Worm (Caenorhabditis elegans) whole organism, L2 larva: ENCODE results near the gene fbxc-20.

Experiments used
- C34F6.9 ChIP-seq: fragments of 150-350 bp; optimal IDR thresholded peaks from 2 replicates; lab custom pipeline; 2014; ENCODE audit warnings: missing biosample characterization, missing genetic modification characterization
- F13H6.1 ChIP-seq: sonication (generic microtip); optimal IDR thresholded peaks from 2 replicates; lab custom pipeline; 2016; ENCODE audit warnings: missing genetic modification characterization, missing compliant biosample characterization
- Y55F3AM.14 ChIP-seq: fragments of 200-800 bp; sonication (Bioruptor generic); optimal IDR thresholded peaks from 2 replicates; lab custom pipeline; 2018; ENCODE audit warnings: mild to moderate bottlenecking, missing genetic modification characterization, missing compliant biosample characterization
- alr-1 ChIP-seq: fragments of 150-350 bp; optimal IDR thresholded peaks from 2 replicates; lab custom pipeline; 2014; ENCODE audit warnings: missing biosample characterization, missing genetic modification characterization
- aly-2 ChIP-seq: fragments of 150-350 bp; optimal IDR thresholded peaks from 2 replicates; lab custom pipeline; 2014; ENCODE audit warnings: missing biosample characterization, missing genetic modification characterization
- ama-1 ChIP-seq: fragments of 150-350 bp; optimal IDR thresholded peaks from 2 replicates; lab custom pipeline; 2018; ENCODE audit warnings: inconsistent platforms
- ceh-16 ChIP-seq: fragments of 150-350 bp; optimal IDR thresholded peaks from 2 replicates; lab custom pipeline; 2014; ENCODE audit warnings: missing biosample characterization, missing genetic modification characterization
- ceh-82 ChIP-seq: fragments of 150-350 bp; optimal IDR thresholded peaks from 2 replicates; lab custom pipeline; 2014; ENCODE audit warnings: missing biosample characterization, missing genetic modification characterization
- crh-2 ChIP-seq: sonication (generic microtip); optimal IDR thresholded peaks from 2 replicates; lab custom pipeline; 2017; ENCODE audit warnings: missing biosample characterization, missing genetic modification characterization
- gmeb-1 ChIP-seq: fragments of 150-350 bp; optimal IDR thresholded peaks from 2 replicates; lab custom pipeline; 2014; ENCODE audit warnings: missing biosample characterization, missing genetic modification characterization
- lin-13 ChIP-seq: fragments of 150-350 bp; optimal IDR thresholded peaks from 2 replicates; lab custom pipeline; 2014; ENCODE audit warnings: missing biosample characterization, missing genetic modification reagents, missing genetic modification characterization
- lin-39 ChIP-seq: fragments of 150-350 bp; optimal IDR thresholded peaks from 2 replicates; lab custom pipeline; 2014; ENCODE audit warnings: missing biosample characterization, missing genetic modification reagents, missing genetic modification characterization
- lsy-2 ChIP-seq, 2 experiments: fragments of 150-350 bp in 1 of 2; sonication (generic microtip) in 1 of 2; optimal IDR thresholded peaks; 2 replicates each; lab custom pipeline; 2014 to 2017; ENCODE audit warnings: missing biosample characterization in 2 of 2, missing genetic modification characterization in 2 of 2
- mab-5 ChIP-seq: fragments of 150-350 bp; optimal IDR thresholded peaks from 2 replicates; lab custom pipeline; 2014; ENCODE audit warnings: missing biosample characterization, missing genetic modification characterization
- mbf-1 ChIP-seq: sonication (generic microtip); optimal IDR thresholded peaks from 2 replicates; lab custom pipeline; 2017; ENCODE audit warnings: missing biosample characterization, missing genetic modification characterization
- mdl-1 ChIP-seq, 2 experiments: fragments of 150-350 bp in 1 of 2; sonication (generic microtip) in 1 of 2; optimal IDR thresholded peaks; 2 replicates each; lab custom pipeline; 2017; ENCODE audit warnings: missing biosample characterization in 2 of 2, missing genetic modification characterization in 2 of 2
- nhr-10 ChIP-seq: sonication (generic microtip); optimal IDR thresholded peaks from 2 replicates; lab custom pipeline; 2017; ENCODE audit warnings: missing biosample characterization, missing genetic modification characterization
- nhr-11 ChIP-seq: fragments of 150-350 bp; optimal IDR thresholded peaks from 2 replicates; lab custom pipeline; 2014; ENCODE audit warnings: missing biosample characterization, missing genetic modification characterization
- nhr-12 ChIP-seq: fragments of 150-350 bp; optimal IDR thresholded peaks from 2 replicates; lab custom pipeline; 2014; ENCODE audit warnings: missing biosample characterization, missing genetic modification characterization
- nhr-129 ChIP-seq: fragments of 150-350 bp; optimal IDR thresholded peaks from 2 replicates; lab custom pipeline; 2014; ENCODE audit warnings: missing biosample characterization, missing genetic modification characterization
- nhr-21 ChIP-seq: fragments of 150-350 bp; optimal IDR thresholded peaks from 2 replicates; lab custom pipeline; 2014; ENCODE audit warnings: missing biosample characterization, missing genetic modification characterization
- nhr-23 ChIP-seq: fragments of 150-350 bp; optimal IDR thresholded peaks from 2 replicates; lab custom pipeline; 2014; ENCODE audit warnings: missing biosample characterization, missing genetic modification reagents, missing genetic modification characterization
- nhr-237 ChIP-seq: fragments of 150-350 bp; optimal IDR thresholded peaks from 2 replicates; lab custom pipeline; 2014; ENCODE audit warnings: missing biosample characterization, missing genetic modification characterization
- nhr-25 ChIP-seq: fragments of 150-350 bp; sonication (generic microtip); optimal IDR thresholded peaks from 3 replicates; lab custom pipeline; 2014; ENCODE audit warnings: missing biosample characterization, missing genetic modification characterization
- nhr-77 ChIP-seq: fragments of 150-350 bp; optimal IDR thresholded peaks from 2 replicates; lab custom pipeline; 2014; ENCODE audit warnings: missing biosample characterization, missing genetic modification characterization
- peb-1 ChIP-seq: fragments of 150-350 bp; optimal IDR thresholded peaks from 2 replicates; lab custom pipeline; 2014; ENCODE audit warnings: missing biosample characterization, missing genetic modification characterization
- sem-4 ChIP-seq: fragments of 150-350 bp; optimal IDR thresholded peaks from 2 replicates; lab custom pipeline; 2014; ENCODE audit warnings: missing biosample characterization, missing genetic modification reagents, missing genetic modification characterization
- skn-1 ChIP-seq: sonication (generic microtip); optimal IDR thresholded peaks from 2 replicates; lab custom pipeline; 2017; ENCODE audit warnings: missing biosample characterization, missing genetic modification characterization
- sma-3 ChIP-seq: sonication (generic microtip); optimal IDR thresholded peaks from 2 replicates; lab custom pipeline; 2016; ENCODE audit warnings: missing genetic modification reagents, missing genetic modification characterization, missing compliant biosample characterization
- sma-9 ChIP-seq, 2 experiments: fragments of 150-350 bp in 1 of 2; sonication (generic microtip) in 1 of 2; optimal IDR thresholded peaks; 2 replicates each; lab custom pipeline; 2014 to 2016; ENCODE audit warnings: missing genetic modification characterization in 2 of 2, mild to moderate bottlenecking in 1 of 2, missing biosample characterization in 1 of 2, missing compliant biosample characterization in 1 of 2, missing genetic modification reagents in 1 of 2, moderate library complexity in 1 of 2
- snpc-4 ChIP-seq: fragments of 150-350 bp; optimal IDR thresholded peaks from 2 replicates; lab custom pipeline; 2014; ENCODE audit warnings: missing biosample characterization, missing genetic modification characterization
- unc-39 ChIP-seq: fragments of 150-350 bp; optimal IDR thresholded peaks from 2 replicates; lab custom pipeline; 2014; ENCODE audit warnings: missing biosample characterization, missing genetic modification characterization
- unc-55 ChIP-seq: fragments of 150-350 bp; sonication (generic microtip); optimal IDR thresholded peaks from 3 replicates; lab custom pipeline; 2014; ENCODE audit warnings: missing biosample characterization, missing genetic modification reagents, missing genetic modification characterization
- unc-62 ChIP-seq: fragments of 150-350 bp; optimal IDR thresholded peaks from 2 replicates; lab custom pipeline; 2014; ENCODE audit warnings: missing biosample characterization, missing genetic modification reagents, missing genetic modification characterization
- zag-1 ChIP-seq: fragments of 150-350 bp; optimal IDR thresholded peaks from 2 replicates; lab custom pipeline; 2014; ENCODE audit warnings: missing biosample characterization, missing genetic modification characterization
- ztf-1 ChIP-seq: fragments of 200-800 bp; sonication (Bioruptor generic); conservative IDR thresholded peaks from 2 replicates; pipeline ENCODE4 v1.3.6; 2022; ENCODE audit warnings: missing genetic modification characterization, missing compliant biosample characterization
- ztf-4 ChIP-seq: fragments of 150-350 bp; optimal IDR thresholded peaks from 2 replicates; lab custom pipeline; 2014; ENCODE audit warnings: missing biosample characterization, missing genetic modification characterization

fbxc-20 gene

DNA sequence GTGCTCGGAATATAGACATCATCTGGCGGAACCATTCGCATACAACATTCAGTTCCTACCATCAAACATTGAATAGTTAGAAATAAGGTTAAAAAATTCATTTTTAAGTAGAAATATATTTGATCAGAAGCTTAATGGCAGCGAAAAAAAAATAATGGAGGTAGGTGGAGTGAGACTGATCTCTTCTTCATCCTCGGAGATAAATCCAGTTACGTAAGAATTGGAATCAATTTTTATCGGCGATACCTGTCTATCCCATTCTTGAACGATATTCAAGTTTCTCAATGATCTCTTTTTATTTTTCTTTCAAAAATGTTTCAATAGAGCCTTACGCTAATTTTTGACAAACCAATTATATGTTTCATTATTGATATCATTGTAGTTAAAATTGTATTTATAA, 33.4 kb upstream of the fbxc-20 start, which contains the start of gene F16G10.9:
F16G10.9 (minus strand) TSS at position 101 of the 400 bp plus-strand sequence.
- TF ChIP-seq ceh-82 (no peak), unc-62 (GFP tag; lab: Kevin White, UChicago) (no peak), sma-3 (no peak), nhr-11 (tag; lab: Kevin White, UChicago) (no peak)

DNA sequence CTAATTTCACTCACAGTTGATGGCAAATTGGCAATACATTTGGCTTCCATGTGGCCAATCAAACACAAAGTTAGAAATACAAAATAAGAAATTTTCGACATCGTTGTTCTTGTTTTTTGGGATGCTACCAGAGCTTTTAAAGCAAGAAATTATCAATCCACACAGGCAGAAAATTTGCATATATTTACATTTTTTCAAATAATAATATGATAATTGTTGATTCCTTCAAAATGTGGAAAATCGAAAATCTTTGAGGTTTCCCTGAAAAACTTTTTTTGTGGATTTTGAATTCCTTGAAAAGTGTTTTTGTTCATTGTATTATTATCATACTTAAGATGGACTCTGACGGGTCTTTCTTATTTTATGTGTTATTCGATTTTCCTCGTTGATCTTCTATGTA, 28.1 kb upstream of the fbxc-20 start, which contains the start of gene F16G10.10:
F16G10.10 (minus strand) TSS at position 101 of the 400 bp plus-strand sequence.
- TF ChIP-seq ama-1 (lab: Kevin White, UChicago) (no peak), unc-39 (no peak), lsy-2 (tag; optimal IDR thresholded peaks at IDR 0.05; lab: Kevin White, UChicago) (no peak), C34F6.9 (no peak), crh-2 (tag; lab: Kevin White, UChicago) (no peak), ztf-4 (tag; lab: Kevin White, UChicago) (no peak), sma-9 (GFP tag; optimal IDR thresholded peaks at IDR 0.05; lab: Kevin White, UChicago) (no peak), sma-9 (tag; optimal IDR thresholded peaks at IDR 0.05; lab: Kevin White, UChicago) (no peak), mbf-1 (tag; lab: Kevin White, UChicago) (no peak), nhr-12 (tag; lab: Kevin White, UChicago) (no peak), nhr-77 (no peak), nhr-237 (tag; lab: Kevin White, UChicago) (no peak), mab-5 (tag; lab: Kevin White, UChicago) (no peak), F13H6.1 (tag; lab: Kevin White, UChicago) (no peak), peb-1 (no peak), sma-3 (no peak), nhr-11 (tag; lab: Kevin White, UChicago) (no peak), alr-1 (no peak), aly-2 (tag; lab: Kevin White, UChicago) (no peak), nhr-10 (tag; lab: Kevin White, UChicago) (no peak), ceh-16 (no peak)

DNA sequence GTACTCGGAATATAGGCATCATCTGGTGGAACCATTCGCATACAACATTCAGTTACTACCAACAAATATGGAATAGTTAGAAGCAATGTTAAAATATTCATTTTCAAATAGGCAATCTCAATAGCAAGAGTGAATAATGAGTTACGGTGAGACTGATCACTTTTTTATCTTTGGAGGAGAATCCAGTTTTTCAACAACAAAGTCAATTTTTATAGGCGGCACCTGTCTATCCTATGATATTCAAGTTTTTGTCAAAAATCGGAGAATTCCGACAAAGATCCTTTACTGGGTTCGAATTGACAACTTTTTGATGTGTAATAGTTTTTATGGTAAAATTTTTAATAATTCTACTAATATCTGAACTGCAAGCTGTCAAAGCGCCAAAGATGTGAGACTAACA, 25.1 kb upstream of the fbxc-20 start, which contains the start of gene F16G10.11:
F16G10.11 (minus strand) TSS at position 101 of the 400 bp plus-strand sequence.
- no peak for TF ChIP-seq peb-1
- TF ChIP-seq nhr-23 (tag; lab: Kevin White, UChicago) = no peak
- TF ChIP-seq nhr-21 (tag; lab: Kevin White, UChicago) = no peak
- TF ChIP-seq mdl-1 (tag; optimal IDR thresholded peaks at IDR 0.05; lab: Kevin White, UChicago) = no peak
- TF ChIP-seq nhr-10 (tag; lab: Kevin White, UChicago) = no peak
- no peak for TF ChIP-seq C34F6.9
- TF ChIP-seq unc-55 (GFP tag; lab: Kevin White, UChicago) = no peak
- TF ChIP-seq nhr-77 = no peak
- TF ChIP-seq ztf-4 (tag; lab: Kevin White, UChicago) = no peak
- TF ChIP-seq nhr-25 (tag; lab: Kevin White, UChicago) = no peak
- TF ChIP-seq ama-1 (lab: Kevin White, UChicago) = no peak
- no peak for TF ChIP-seq sma-3
- TF ChIP-seq nhr-12 (tag; lab: Kevin White, UChicago) = no peak
- TF ChIP-seq Y55F3AM.14 (GFP tag; lab: Kevin White, UChicago) = no peak
- no peak for TF ChIP-seq gmeb-1
- TF ChIP-seq mbf-1 (tag; lab: Kevin White, UChicago) = no peak
- TF ChIP-seq skn-1 (tag; lab: Kevin White, UChicago) = no peak
- TF ChIP-seq F13H6.1 (tag; lab: Kevin White, UChicago) = no peak

DNA sequence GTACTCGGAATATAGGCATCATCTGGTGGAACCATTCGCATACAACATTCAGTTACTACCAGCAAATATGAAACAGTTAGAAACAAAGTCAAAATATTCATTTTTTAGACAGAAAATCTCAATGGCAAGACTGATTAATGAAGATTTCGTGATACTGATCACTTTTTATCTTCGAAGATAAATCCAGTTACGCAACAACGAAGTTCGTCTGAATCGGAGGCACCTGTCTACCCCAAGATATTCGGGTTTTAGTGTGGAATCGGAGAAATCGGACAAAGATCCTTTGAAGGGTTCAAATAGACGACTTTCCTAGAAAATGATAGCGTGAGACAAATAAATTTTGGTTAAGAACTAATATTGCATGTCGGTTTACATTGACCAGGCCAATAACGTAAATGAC, 23.1 kb upstream of the fbxc-20 start, which contains the start of gene F16G10.13:
F16G10.13 (minus strand) TSS at position 101 of the 400 bp plus-strand sequence.
- TF ChIP-seq crh-2 (tag; lab: Kevin White, UChicago) (no peak), peb-1 (no peak), mdl-1 (tag; optimal IDR thresholded peaks at IDR 0.05; lab: Kevin White, UChicago) (no peak), sma-3 (no peak), lin-13 (GFP tag; lab: Kevin White, UChicago) (no peak), ztf-1 (GFP tag; lab: Robert Waterston, UW) (no peak), nhr-129 (tag; lab: Kevin White, UChicago) (no peak), lin-39 (tag; lab: Kevin White, UChicago) (no peak), sem-4 (tag; lab: Kevin White, UChicago) (no peak), ceh-16 (no peak), ztf-4 (tag; lab: Kevin White, UChicago) (no peak), zag-1 (tag; lab: Kevin White, UChicago) (no peak), lsy-2 (tag; optimal IDR thresholded peaks at IDR 0.05; lab: Kevin White, UChicago) (no peak), nhr-10 (tag; lab: Kevin White, UChicago) (no peak), sma-9 (GFP tag; optimal IDR thresholded peaks at IDR 0.05; lab: Kevin White, UChicago) (no peak), sma-9 (tag; optimal IDR thresholded peaks at IDR 0.05; lab: Kevin White, UChicago) (no peak), nhr-12 (tag; lab: Kevin White, UChicago) (no peak), F13H6.1 (tag; lab: Kevin White, UChicago) (no peak), snpc-4 (tag; lab: Kevin White, UChicago) (no peak)
- TF ChIP-seq, all 48 proteins: peak for 0
